Fruit fly (Drosophila melanogaster): ENCODE measurements around the gene CG10171.

CG10171 gene

dm6 chr3L:13403141-13403867 is 15.6 kb upstream of the CG10171 start (continued):
- no peak for TF ChIP-seq pfk (GFP tag; optimal IDR thresholded peaks at IDR 0.05)
- TF ChIP-seq CG9817 (tag; optimal IDR thresholded peaks at IDR 0.05): no peak
- peak; percentile 21 for TF ChIP-seq bcd (GFP tag; optimal IDR thresholded peaks at IDR 0.05)
- peak; percentile 17 for TF ChIP-seq CG12391 (tag; optimal IDR thresholded peaks at IDR 0.05)
- TF ChIP-seq zf30C (GFP tag; optimal IDR thresholded peaks at IDR 0.05): peak; percentile 42
- TF ChIP-seq CG2129 (GFP tag; IDR thresholded peaks at IDR 0.05; ENCODE audit: partially characterized antibody): no peak
- no peak for TF ChIP-seq pho (GFP tag; optimal IDR thresholded peaks at IDR 0.05)
- no peak for TF ChIP-seq CG17328 (GFP tag; IDR thresholded peaks at IDR 0.05)
- TF ChIP-seq dysf (GFP tag; IDR thresholded peaks at IDR 0.05): no peak
- no peak for TF ChIP-seq HmgD (GFP tag; optimal IDR thresholded peaks at IDR 0.05)
- no peak for TF ChIP-seq grau (tag; optimal IDR thresholded peaks at IDR 0.05)
- TF ChIP-seq Blimp-1 (GFP tag; optimal IDR thresholded peaks at IDR 0.05): peak; percentile 36
- TF ChIP-seq CG10209 (GFP tag; optimal IDR thresholded peaks at IDR 0.05): no peak
- TF ChIP-seq nau (GFP tag; optimal IDR thresholded peaks at IDR 0.05): no peak
- peak; percentile 98 for TF ChIP-seq Nf-YB (GFP tag; optimal IDR thresholded peaks at IDR 0.05)
- no peak for TF ChIP-seq Hsf (GFP tag; optimal IDR thresholded peaks at IDR 0.05)
- TF ChIP-seq phol (tag; optimal IDR thresholded peaks at IDR 0.05): peak; percentile 67
- no peak for TF ChIP-seq sob (GFP tag; IDR thresholded peaks at IDR 0.05)
- TF ChIP-seq mld (GFP tag; IDR thresholded peaks at IDR 0.05; ENCODE audit: partially characterized antibody): no peak
- no peak for TF ChIP-seq Poxn (GFP tag; IDR thresholded peaks at IDR 0.05)
- TF ChIP-seq Sry-δ (GFP tag; optimal IDR thresholded peaks at IDR 0.05): no peak
- no peak for TF ChIP-seq CG13296 (GFP tag; optimal IDR thresholded peaks at IDR 0.05)
- no peak for TF ChIP-seq CG10321 (GFP tag; IDR thresholded peaks at IDR 0.05)
- TF ChIP-seq dmrt99B (tag; optimal IDR thresholded peaks at IDR 0.05): peak; percentile 52
- TF ChIP-seq CG31441 (GFP tag; IDR thresholded peaks at IDR 0.05): peak; percentile 60; the same call in 1 of the 2 replicates
- TF ChIP-seq pros (GFP tag; optimal IDR thresholded peaks at IDR 0.05): no peak
- TF ChIP-seq CG13775 (GFP tag; optimal IDR thresholded peaks at IDR 0.05): peak; percentile 42
- TF ChIP-seq Nf-YC (tag; optimal IDR thresholded peaks at IDR 0.05): peak; percentile 98
- peak; percentile 81 for TF ChIP-seq cg (GFP tag; optimal IDR thresholded peaks at IDR 0.05)
- TF ChIP-seq CG5245 (GFP tag; optimal IDR thresholded peaks at IDR 0.05): no peak
- TF ChIP-seq rib (GFP tag; IDR thresholded peaks at IDR 0.05): peak; percentile 32; the same call in 1 of the 2 replicates
- TF ChIP-seq sug (tag; optimal IDR thresholded peaks at IDR 0.05): no peak
- TF ChIP-seq pnt (GFP tag; optimal IDR thresholded peaks at IDR 0.05): no peak
- TF ChIP-seq bsh (GFP tag; optimal IDR thresholded peaks at IDR 0.05): peak in 1 of 2 experiments; percentile 18
- no peak for TF ChIP-seq btn (GFP tag; optimal IDR thresholded peaks at IDR 0.05)
- TF ChIP-seq CG14441 (GFP tag; IDR thresholded peaks at IDR 0.05): no peak
- no peak for TF ChIP-seq CG10274 (GFP tag; optimal IDR thresholded peaks at IDR 0.05)
- TF ChIP-seq vvl (GFP tag; IDR thresholded peaks at IDR 0.05): 0 out of 2 replicates have a peak, but pooled peaks have one; percentile 23
- TF ChIP-seq CG10431 (GFP tag; optimal IDR thresholded peaks at IDR 0.05): no peak
- no peak for TF ChIP-seq CG8478 (optimal IDR thresholded peaks at IDR 0.05)
- no peak for TF ChIP-seq CG11456 (GFP tag; IDR thresholded peaks at IDR 0.05)
- no peak for TF ChIP-seq CHES-1-like (GFP tag; optimal IDR thresholded peaks at IDR 0.05)
- TF ChIP-seq Camta (GFP tag; optimal IDR thresholded peaks at IDR 0.05): no peak
- no peak for TF ChIP-seq vfl (GFP tag; optimal IDR thresholded peaks at IDR 0.05)
- no peak for TF ChIP-seq unc-4 (GFP tag; IDR thresholded peaks at IDR 0.05; ENCODE audit: partially characterized antibody)
- no peak for TF ChIP-seq CG12236 (GFP tag; optimal IDR thresholded peaks at IDR 0.05)
- no peak for TF ChIP-seq gt (GFP tag; IDR thresholded peaks at IDR 0.05)
- TF ChIP-seq Doc2 (GFP tag; IDR thresholded peaks at IDR 0.05): no peak
- TF ChIP-seq gsb (GFP tag; IDR thresholded peaks at IDR 0.05): no peak
- no peak for TF ChIP-seq stc (GFP tag; IDR thresholded peaks at IDR 0.05)

Data from whole organism, embryonic.